Worm (Caenorhabditis elegans) whole organism, late embryonic: ENCODE measurements around the gene oac-59.

Experiments used
- ceh-18 ChIP-seq: sonication (generic microtip); optimal IDR thresholded peaks from 2 replicates; lab custom pipeline; 2016; ENCODE audit warnings: missing genetic modification characterization, missing compliant biosample characterization
- odd-2 ChIP-seq: sonication (generic microtip); optimal IDR thresholded peaks from 2 replicates; lab custom pipeline; 2017; ENCODE audit warnings: antibody characterized with exemption, mild to moderate bottlenecking, missing genetic modification characterization, missing compliant biosample characterization
- pqm-1 ChIP-seq: sonication (generic microtip); optimal IDR thresholded peaks from 2 replicates; lab custom pipeline; 2016; ENCODE audit warnings: missing genetic modification characterization, missing compliant biosample characterization

ce11 chrIV:12279340-12279739, 21.7 kb downstream of the oac-59 start, which contains the start of gene ltah-1.1:
- no peak for TF ChIP-seq odd-2 (tag; lab: Kevin White, UChicago)
- TF ChIP-seq pqm-1 (tag; lab: Kevin White, UChicago) = no peak
- no peak for TF ChIP-seq ceh-18
